Fruit fly (Drosophila melanogaster) whole organism, prepupa: ENCODE measurements around the gene CG31126.

Experiments used
- CG10669 ChIP-seq: fragments of 200-800 bp; sonication (Bioruptor generic); optimal IDR thresholded peaks from 3 replicates; lab custom pipeline; 2018; ENCODE audit warnings: missing biosample characterization, mild to moderate bottlenecking, missing genetic modification characterization, moderate library complexity
- CG15336 ChIP-seq: fragments of 200-800 bp; sonication (Bioruptor generic); IDR thresholded peaks from 2 replicates; pipeline ENCODE4 v1.3.6; 2022; ENCODE audit warnings: missing biosample characterization, missing genetic modification characterization
- Ets96B ChIP-seq: fragments of 200-800 bp; optimal IDR thresholded peaks from 2 replicates; lab custom pipeline; 2019; ENCODE audit warnings: missing biosample characterization, mild to moderate bottlenecking, missing genetic modification characterization, moderate library complexity
- Hr38 ChIP-seq: sonication (Bioruptor generic); optimal IDR thresholded peaks from 2 replicates; lab custom pipeline; 2016; ENCODE audit warnings: missing biosample characterization, missing genetic modification characterization
- acj6 ChIP-seq: fragments of 200-800 bp; sonication (Bioruptor generic); optimal IDR thresholded peaks from 3 replicates; lab custom pipeline; 2016; ENCODE audit warnings: missing biosample characterization, missing genetic modification characterization
- fd59A ChIP-seq: fragments of 200-800 bp; sonication (Bioruptor generic); optimal IDR thresholded peaks from 2 replicates; lab custom pipeline; 2017; ENCODE audit warnings: missing biosample characterization, mild to moderate bottlenecking, missing genetic modification characterization, missing genetic modification reagents

dm6 chr3R:24634957-24635356 lies 24.5 kb upstream of the CG31126 start, which contains the start of gene MtnF:
- TF ChIP-seq CG15336 (GFP tag; lab: Robert Waterston, UW) = no peak
- no peak for TF ChIP-seq acj6
- no peak for TF ChIP-seq Hr38
- TF ChIP-seq CG10669 (GFP tag; lab: Kevin White, UChicago) = no peak
- TF ChIP-seq fd59A (GFP tag; lab: Kevin White, UChicago) = no peak
- no peak for TF ChIP-seq Ets96B (tag; lab: Kevin White, UChicago)
